Worm (Caenorhabditis elegans) whole organism, young adult: ENCODE results near the gene txt-8.

Source experiments
- B0019.2 ChIP-seq: fragments of 200-800 bp; sonication (Bioruptor generic); conservative IDR thresholded peaks from 2 replicates; pipeline ENCODE4 v1.3.6; 2022; ENCODE audit warnings: missing genetic modification reagents, missing genetic modification characterization, missing compliant biosample characterization
- B0035.1 ChIP-seq: sonication (generic microtip); optimal IDR thresholded peaks from 2 replicates; lab custom pipeline; 2016; ENCODE audit warnings: missing genetic modification characterization, mild to moderate bottlenecking, missing compliant biosample characterization, missing genotype, missing genetic modification reagents
- D2030.7 ChIP-seq: fragments of 200-800 bp; sonication (Bioruptor generic); IDR thresholded peaks from 2 replicates; pipeline ENCODE4 v1.3.6; 2022; ENCODE audit warnings: missing genetic modification reagents, missing genetic modification characterization, missing compliant biosample characterization
- F22D6.2 ChIP-seq: sonication (generic microtip); optimal IDR thresholded peaks from 2 replicates; lab custom pipeline; 2016; ENCODE audit warnings: mild to moderate bottlenecking, missing genetic modification characterization, missing compliant biosample characterization
- F23B12.7 ChIP-seq: sonication (generic microtip); optimal IDR thresholded peaks from 2 replicates; lab custom pipeline; 2017; ENCODE audit warnings: missing genetic modification characterization, mild to moderate bottlenecking, missing compliant biosample characterization, antibody characterized with exemption, moderate library complexity; ENCODE audit not compliant: insufficient read depth
- F57A8.1 ChIP-seq: fragments of 200-800 bp; sonication (Bioruptor generic); optimal IDR thresholded peaks from 2 replicates; lab custom pipeline; 2018; ENCODE audit warnings: mild to moderate bottlenecking, missing genetic modification characterization, moderate library complexity, missing compliant biosample characterization
- T07F8.4 ChIP-seq: sonication (generic microtip); optimal IDR thresholded peaks from 2 replicates; lab custom pipeline; 2016; ENCODE audit warnings: mild to moderate bottlenecking, missing genetic modification characterization, moderate library complexity, missing compliant biosample characterization
- Y53F4B.3 ChIP-seq: fragments of 200-800 bp; sonication (Bioruptor generic); IDR thresholded peaks from 2 replicates; pipeline ENCODE4 v1.3.6; 2022; ENCODE audit warnings: missing genetic modification reagents, missing genetic modification characterization, missing compliant biosample characterization
- Y79H2A.3 ChIP-seq: fragments of 200-800 bp; sonication (Bioruptor generic); conservative IDR thresholded peaks from 2 replicates; pipeline ENCODE4 v1.3.6; 2022; ENCODE audit warnings: missing genetic modification reagents, missing genetic modification characterization, missing compliant biosample characterization
- ZK185.1 ChIP-seq: sonication (generic microtip); optimal IDR thresholded peaks from 2 replicates; lab custom pipeline; 2016; ENCODE audit warnings: mild to moderate bottlenecking, missing genetic modification characterization, missing compliant biosample characterization; ENCODE audit not compliant: poor library complexity, severe bottlenecking
- akir-1 ChIP-seq: fragments of 200-800 bp; sonication (Bioruptor generic); optimal IDR thresholded peaks from 2 replicates; lab custom pipeline; 2018; ENCODE audit warnings: mild to moderate bottlenecking, missing genetic modification characterization, moderate library complexity, missing compliant biosample characterization
- ama-1 ChIP-seq, 3 experiments: fragments of 150-350 bp in 1 of 3; sonication (generic microtip) in 2 of 3; optimal IDR thresholded peaks; 2 replicates each; lab custom pipeline; 2014 to 2018; ENCODE audit warnings: missing biosample characterization in 2 of 3, missing genetic modification characterization in 2 of 3, missing genetic modification reagents in 2 of 3
- aptf-3 ChIP-seq: fragments of 200-800 bp; sonication (Bioruptor generic); IDR thresholded peaks from 2 replicates; pipeline ENCODE4 v1.3.6; 2022; ENCODE audit warnings: missing genetic modification characterization, missing compliant biosample characterization
- dox-1 ChIP-seq: fragments of 200-800 bp; sonication (Bioruptor generic); IDR thresholded peaks from 2 replicates; pipeline ENCODE4 v1.3.6; 2022; ENCODE audit warnings: missing genetic modification reagents, missing genetic modification characterization, missing compliant biosample characterization
- efl-1 ChIP-seq: fragments of 150-350 bp; optimal IDR thresholded peaks from 2 replicates; lab custom pipeline; 2014; ENCODE audit warnings: missing biosample characterization, missing genetic modification reagents, missing genetic modification characterization
- egl-44 ChIP-seq: fragments of 200-800 bp; sonication (Bioruptor generic); IDR thresholded peaks from 2 replicates; pipeline ENCODE4 v1.3.6; 2022; ENCODE audit warnings: missing genetic modification reagents, missing genetic modification characterization, missing compliant biosample characterization
- gei-17 ChIP-seq: fragments of 200-800 bp; sonication (Bioruptor generic); optimal IDR thresholded peaks from 2 replicates; lab custom pipeline; 2018; ENCODE audit warnings: mild to moderate bottlenecking, missing genetic modification characterization, missing compliant biosample characterization
- hmg-20 ChIP-seq: fragments of 200-800 bp; sonication (Bioruptor generic); IDR thresholded peaks from 2 replicates; pipeline ENCODE4 v1.3.6; 2022; ENCODE audit warnings: missing genetic modification reagents, missing genetic modification characterization, missing compliant biosample characterization
- hsf-1 ChIP-seq: fragments of 200-800 bp; sonication (Bioruptor generic); IDR thresholded peaks from 2 replicates; pipeline ENCODE4 v1.3.6; 2022; ENCODE audit warnings: missing genetic modification reagents, missing genetic modification characterization, missing compliant biosample characterization
- lag-1 ChIP-seq: fragments of 200-800 bp; sonication (Bioruptor generic); IDR thresholded peaks from 2 replicates; pipeline ENCODE4 v1.3.6; 2022; ENCODE audit warnings: missing genetic modification reagents, missing genetic modification characterization, missing compliant biosample characterization
- let-607 ChIP-seq, 2 experiments: fragments of 200-800 bp in 1 of 2; sonication (Bioruptor generic) in 1 of 2; sonication (generic microtip) in 1 of 2; optimal IDR thresholded peaks; 2 replicates each; lab custom pipeline; 2016 to 2018; ENCODE audit warnings: mild to moderate bottlenecking in 2 of 2, missing compliant biosample characterization in 2 of 2, missing genetic modification characterization in 2 of 2, moderate library complexity in 2 of 2, missing genotype in 1 of 2
- lin-26 ChIP-seq: fragments of 200-800 bp; sonication (Bioruptor generic); IDR thresholded peaks from 2 replicates; pipeline ENCODE4 v1.3.6; 2022; ENCODE audit warnings: missing genetic modification reagents, missing genetic modification characterization, missing compliant biosample characterization
- lin-40 ChIP-seq: sonication (generic microtip); optimal IDR thresholded peaks from 2 replicates; lab custom pipeline; 2016; ENCODE audit warnings: missing genetic modification characterization, mild to moderate bottlenecking, missing compliant biosample characterization, missing genotype, missing genetic modification reagents
- madf-10 ChIP-seq: sonication (generic microtip); optimal IDR thresholded peaks from 2 replicates; lab custom pipeline; 2016; ENCODE audit warnings: mild to moderate bottlenecking, missing genetic modification characterization, missing compliant biosample characterization
- madf-6 ChIP-seq: fragments of 200-800 bp; sonication (Bioruptor generic); IDR thresholded peaks from 2 replicates; pipeline ENCODE4 v1.3.6; 2022; ENCODE audit warnings: missing genetic modification reagents, missing genetic modification characterization, missing compliant biosample characterization
- mcd-1 ChIP-seq: fragments of 200-800 bp; sonication (Bioruptor generic); IDR thresholded peaks from 2 replicates; pipeline ENCODE4 v1.3.6; 2022; ENCODE audit warnings: missing genetic modification reagents, missing genetic modification characterization, missing compliant biosample characterization
- mel-28 ChIP-seq: sonication (generic microtip); optimal IDR thresholded peaks from 2 replicates; lab custom pipeline; 2016; ENCODE audit warnings: borderline replicate concordance, mild to moderate bottlenecking, missing genetic modification characterization, missing compliant biosample characterization
- nfya-1 ChIP-seq: sonication (generic microtip); optimal IDR thresholded peaks from 2 replicates; lab custom pipeline; 2017; ENCODE audit warnings: antibody characterized with exemption, missing compliant biosample characterization, missing genetic modification characterization, borderline replicate concordance; ENCODE audit not compliant: insufficient read depth
- nfyb-1 ChIP-seq: fragments of 200-800 bp; sonication (Bioruptor generic); IDR thresholded peaks from 2 replicates; pipeline ENCODE4 v1.3.6; 2022; ENCODE audit warnings: missing genetic modification reagents, missing genetic modification characterization, missing compliant biosample characterization
- nhr-120 ChIP-seq: fragments of 200-800 bp; sonication (Bioruptor generic); IDR thresholded peaks from 2 replicates; pipeline ENCODE4 v1.3.6; 2022; ENCODE audit warnings: missing genetic modification characterization, missing compliant biosample characterization
- nhr-90 ChIP-seq: sonication (generic microtip); optimal IDR thresholded peaks from 2 replicates; lab custom pipeline; 2016; ENCODE audit warnings: missing genotype, mild to moderate bottlenecking, missing genetic modification characterization, missing compliant biosample characterization
- pbrm-1 ChIP-seq: fragments of 200-800 bp; sonication (Bioruptor generic); IDR thresholded peaks from 2 replicates; pipeline ENCODE4 v1.3.6; 2022; ENCODE audit warnings: missing genetic modification reagents, missing genetic modification characterization, missing compliant biosample characterization
- rec-8 ChIP-seq, 2 experiments: sonication (generic microtip); optimal IDR thresholded peaks; 2 replicates each; lab custom pipeline; 2016; ENCODE audit warnings: mild to moderate bottlenecking in 2 of 2, missing genetic modification characterization in 2 of 2, missing genetic modification reagents in 2 of 2, missing genotype in 2 of 2, missing biosample characterization in 1 of 2, missing compliant biosample characterization in 1 of 2, moderate library complexity in 1 of 2
- sdz-38 ChIP-seq: sonication (generic microtip); optimal IDR thresholded peaks from 2 replicates; lab custom pipeline; 2016; ENCODE audit warnings: missing genotype, missing genetic modification characterization, missing compliant biosample characterization
- snpc-1.3 ChIP-seq: sonication (generic microtip); optimal IDR thresholded peaks from 2 replicates; lab custom pipeline; 2017; ENCODE audit warnings: missing genetic modification characterization, mild to moderate bottlenecking, missing compliant biosample characterization, antibody characterized with exemption, moderate library complexity, missing genotype, missing genetic modification reagents; ENCODE audit not compliant: insufficient read depth
- somi-1 ChIP-seq: fragments of 200-800 bp; sonication (Bioruptor generic); optimal IDR thresholded peaks from 2 replicates; lab custom pipeline; 2018; ENCODE audit warnings: mild to moderate bottlenecking, missing genetic modification characterization, missing compliant biosample characterization
- tbp1 ChIP-seq: fragments of 200-800 bp; sonication (Bioruptor generic); optimal IDR thresholded peaks from 2 replicates; lab custom pipeline; 2018; ENCODE audit warnings: mild to moderate bottlenecking, missing genetic modification characterization, missing compliant biosample characterization
- xnd-1 ChIP-seq: sonication (generic microtip); optimal IDR thresholded peaks from 2 replicates; lab custom pipeline; 2016; ENCODE audit warnings: missing genotype, missing genetic modification reagents, missing genetic modification characterization, missing compliant biosample characterization
- ztf-18 ChIP-seq: sonication (generic microtip); optimal IDR thresholded peaks from 2 replicates; lab custom pipeline; 2016; ENCODE audit warnings: missing genotype, mild to moderate bottlenecking, missing genetic modification characterization, missing compliant biosample characterization
- ztf-28 ChIP-seq: fragments of 200-800 bp; sonication (Bioruptor generic); IDR thresholded peaks from 2 replicates; pipeline ENCODE4 v1.3.6; 2022; ENCODE audit warnings: missing genetic modification reagents, missing genetic modification characterization, missing compliant biosample characterization
- ztf-3 ChIP-seq: fragments of 200-800 bp; sonication (Bioruptor generic); optimal IDR thresholded peaks from 2 replicates; lab custom pipeline; 2018; ENCODE audit warnings: mild to moderate bottlenecking, missing genetic modification characterization, missing compliant biosample characterization
- ztf-6 ChIP-seq: fragments of 200-800 bp; sonication (Bioruptor generic); IDR thresholded peaks from 2 replicates; pipeline ENCODE4 v1.3.6; 2022; ENCODE audit warnings: missing genetic modification reagents, missing genetic modification characterization, missing compliant biosample characterization

txt-8 gene

ce11 chrV:18378819-18379218, 35.3 kb upstream of the txt-8 start, which contains the start of gene Y51A2B.8:
TSS of gene Y51A2B.8 (plus strand) at chrV:18379119.
- TF ChIP-seq xnd-1 (tag; lab: Kevin White, UChicago) (no peak), egl-44 (GFP tag; lab: Robert Waterston, UW) (no peak), hsf-1 (GFP tag; lab: Robert Waterston, UW) (no peak), sdz-38 (tag; lab: Kevin White, UChicago) (no peak), F22D6.2 (tag; lab: Kevin White, UChicago) (no peak), tbp1 (GFP tag; lab: Kevin White, UChicago) (no peak), D2030.7 (no peak), ztf-18 (tag; lab: Kevin White, UChicago) (no peak), lin-40 (no peak), lin-26 (no peak), nfyb-1 (no peak), rec-8 (tag; optimal IDR thresholded peaks at IDR 0.05; lab: Kevin White, UChicago) (no peak), T07F8.4 (no peak), efl-1 (GFP tag; lab: Kevin White, UChicago) (no peak), akir-1 (GFP tag; lab: Kevin White, UChicago) (no peak), nfya-1 (tag; lab: Kevin White, UChicago) (no peak), snpc-1.3 (tag; lab: Kevin White, UChicago) (no peak), hmg-20 (GFP tag; lab: Robert Waterston, UW) (no peak), ZK185.1 (tag; lab: Kevin White, UChicago) (no peak)

ce11 chrV:18382590-18382989, 31.6 kb upstream of the txt-8 start, which contains the start of gene nhr-288:
TSS of gene nhr-288 (minus strand) at chrV:18382690.
- TF ChIP-seq Y79H2A.3 (GFP tag; lab: Robert Waterston, UW) (no peak), mel-28 (tag; lab: Kevin White, UChicago) (no peak), ztf-28 (GFP tag; lab: Robert Waterston, UW) (no peak), tbp1 (GFP tag; lab: Kevin White, UChicago) (no peak), gei-17 (GFP tag; lab: Kevin White, UChicago) (no peak), nfyb-1 (no peak), nhr-120 (GFP tag; lab: Robert Waterston, UW) (no peak), sdz-38 (tag; lab: Kevin White, UChicago) (no peak), ztf-3 (GFP tag; lab: Kevin White, UChicago) (no peak), mcd-1 (no peak), pbrm-1 (no peak), madf-6 (GFP tag; lab: Robert Waterston, UW) (no peak), dox-1 (GFP tag; lab: Robert Waterston, UW) (no peak)

- no peak for TF ChIP-seq ztf-3 (GFP tag; lab: Kevin White, UChicago)
Measured at ce11 chrV:18389046-18389445, 25.1 kb upstream of the txt-8 start, which contains the start of the genes Y51A2B.4 and Y51A2B.5. TSS of gene Y51A2B.4 (minus strand) at chrV:18389146. TSS of gene Y51A2B.5 (plus strand) at chrV:18389277.

- no peak for TF ChIP-seq ama-1 (optimal IDR thresholded peaks at IDR 0.05; lab: Kevin White, UChicago)
- no peak for TF ChIP-seq ama-1 (GFP tag; optimal IDR thresholded peaks at IDR 0.05; lab: Kevin White, UChicago)
- no peak for TF ChIP-seq lag-1 (GFP tag; lab: Robert Waterston, UW)
- no peak for TF ChIP-seq aptf-3 (GFP tag; lab: Robert Waterston, UW)
- no peak for TF ChIP-seq F57A8.1 (GFP tag; lab: Kevin White, UChicago)
- no peak for TF ChIP-seq somi-1 (GFP tag; lab: Kevin White, UChicago)
- no peak for TF ChIP-seq dox-1 (GFP tag; lab: Robert Waterston, UW)
- no peak for TF ChIP-seq Y53F4B.3 (GFP tag; lab: Robert Waterston, UW)
- no peak for TF ChIP-seq F23B12.7 (tag; lab: Kevin White, UChicago)
- no peak for TF ChIP-seq let-607 (tag; optimal IDR thresholded peaks at IDR 0.05; lab: Kevin White, UChicago)
- TF ChIP-seq madf-10 (tag; lab: Kevin White, UChicago), result no peak
- TF ChIP-seq nfyb-1, result no peak
- TF ChIP-seq D2030.7, result no peak
- TF ChIP-seq ztf-6 (GFP tag; lab: Robert Waterston, UW), result no peak
- no peak for TF ChIP-seq ztf-3 (GFP tag; lab: Kevin White, UChicago)
- no peak for TF ChIP-seq nhr-90
- no peak for TF ChIP-seq B0019.2 (GFP tag; lab: Robert Waterston, UW)
- TF ChIP-seq Y79H2A.3 (GFP tag; lab: Robert Waterston, UW), result no peak
- no peak for TF ChIP-seq B0035.1 (tag; lab: Kevin White, UChicago)
Measured at ce11 chrV:18394203-18394602, 19.9 kb upstream of the txt-8 start, which contains the start of gene Y51A2B.6. TSS of gene Y51A2B.6 (minus strand) at chrV:18394303.
